Worm (Caenorhabditis elegans) whole organism, L4/young adult: ENCODE data around the gene zer-1.
A peak's percentile ranks its signal among the peaks of the same experiment; 100 is the strongest.

Source experiments
- W03F9.2 ChIP-seq: fragments of 150-350 bp; optimal IDR thresholded peaks from 2 replicates; lab custom pipeline; 2014; ENCODE audit warnings: missing biosample characterization, missing genetic modification characterization
- him-1 ChIP-seq: sonication (generic microtip); optimal IDR thresholded peaks from 2 replicates; lab custom pipeline; 2016; ENCODE audit warnings: missing genotype, missing genetic modification reagents, missing genetic modification characterization, missing compliant biosample characterization

ce11 chrIII:833711-834442 lies 52.7 kb downstream of the zer-1 start:
- TF ChIP-seq him-1 (tag; lab: Kevin White, UChicago) (peak; percentile 31), W03F9.2 (tag; lab: Kevin White, UChicago) (peak; percentile 78)
